Fruit fly (Drosophila melanogaster) whole organism, embryonic: ENCODE results near the gene CCDC53.

Experiments used
- Aef1 ChIP-seq: fragments of 200-800 bp; sonication (Bioruptor generic); IDR thresholded peaks from 3 replicates; pipeline ENCODE4 v1.3.6; 2022; ENCODE audit warnings: missing biosample characterization, missing genetic modification characterization
- Bdp1 ChIP-seq: fragments of 200-800 bp; sonication (Bioruptor generic); optimal IDR thresholded peaks from 3 replicates; lab custom pipeline; 2016; ENCODE audit warnings: missing biosample characterization, missing genetic modification characterization
- BtbVII ChIP-seq: fragments of 200-800 bp; sonication (Bioruptor generic); optimal IDR thresholded peaks from 3 replicates; lab custom pipeline; 2017; ENCODE audit warnings: missing biosample characterization, mild to moderate bottlenecking, missing genetic modification characterization
- CG10209 ChIP-seq: fragments of 200-800 bp; sonication (Bioruptor generic); optimal IDR thresholded peaks from 3 replicates; lab custom pipeline; 2017; ENCODE audit warnings: missing biosample characterization, mild to moderate bottlenecking, missing genetic modification characterization, missing genetic modification reagents
- CG10979 ChIP-seq: fragments of 200-800 bp; sonication (Bioruptor generic); optimal IDR thresholded peaks from 2 replicates; lab custom pipeline; 2018; ENCODE audit warnings: missing biosample characterization, mild to moderate bottlenecking, missing genetic modification characterization, moderate library complexity
- CG12942 ChIP-seq: fragments of 200-800 bp; sonication (Bioruptor generic); optimal IDR thresholded peaks from 3 replicates; lab custom pipeline; 2016; ENCODE audit warnings: missing biosample characterization, missing genetic modification characterization
- CG1529 ChIP-seq: fragments of 200-800 bp; sonication (Bioruptor generic); optimal IDR thresholded peaks from 3 replicates; lab custom pipeline; 2018; ENCODE audit warnings: missing biosample characterization, missing genetic modification characterization
- CG17829 ChIP-seq: fragments of 200-800 bp; optimal IDR thresholded peaks from 2 replicates; lab custom pipeline; 2019; ENCODE audit warnings: missing biosample characterization, mild to moderate bottlenecking, missing genetic modification characterization, moderate library complexity
- CG18262 ChIP-seq: fragments of 200-800 bp; optimal IDR thresholded peaks from 3 replicates; lab custom pipeline; 2019; ENCODE audit warnings: missing biosample characterization, mild to moderate bottlenecking, missing genetic modification characterization, moderate library complexity
- CG2116 ChIP-seq: fragments of 200-800 bp; sonication (Bioruptor generic); optimal IDR thresholded peaks from 3 replicates; lab custom pipeline; 2018; ENCODE audit warnings: missing biosample characterization, mild to moderate bottlenecking, missing genetic modification characterization
- CG2678 ChIP-seq: fragments of 200-800 bp; sonication (Bioruptor generic); optimal IDR thresholded peaks from 3 replicates; lab custom pipeline; 2019; ENCODE audit warnings: missing biosample characterization, mild to moderate bottlenecking, missing genetic modification characterization, moderate library complexity
- CG32772 ChIP-seq: fragments of 200-800 bp; sonication (Bioruptor generic); IDR thresholded peaks from 2 replicates; pipeline ENCODE4 v1.3.6; 2022; ENCODE audit warnings: missing biosample characterization, missing genetic modification characterization
- CG3281 ChIP-seq: fragments of 200-800 bp; sonication (Bioruptor generic); optimal IDR thresholded peaks from 3 replicates; lab custom pipeline; 2017; ENCODE audit warnings: missing biosample characterization, mild to moderate bottlenecking, missing genetic modification characterization
- CG6175 ChIP-seq: fragments of 200-800 bp; sonication (Bioruptor generic); IDR thresholded peaks from 3 replicates; pipeline ENCODE4 v1.3.6; 2022; ENCODE audit warnings: missing biosample characterization, missing genetic modification characterization
- CG6272 ChIP-seq: fragments of 200-800 bp; sonication (Bioruptor generic); IDR thresholded peaks from 2 replicates; pipeline ENCODE4 v1.3.6; 2022; ENCODE audit warnings: missing biosample characterization, missing genetic modification characterization
- CG7839 ChIP-seq: fragments of 200-800 bp; sonication (Bioruptor generic); optimal IDR thresholded peaks from 3 replicates; lab custom pipeline; 2018; ENCODE audit warnings: missing biosample characterization, mild to moderate bottlenecking, missing genetic modification characterization, moderate library complexity
- CG8388 ChIP-seq: fragments of 200-800 bp; sonication (Bioruptor generic); optimal IDR thresholded peaks from 2 replicates; lab custom pipeline; 2019; ENCODE audit warnings: missing biosample characterization, mild to moderate bottlenecking, missing genetic modification characterization, moderate library complexity
- CG8944 ChIP-seq: fragments of 200-800 bp; sonication (Bioruptor generic); optimal IDR thresholded peaks from 3 replicates; lab custom pipeline; 2016; ENCODE audit warnings: missing biosample characterization, missing genetic modification characterization
- CG9797 ChIP-seq: fragments of 200-800 bp; sonication (Bioruptor generic); optimal IDR thresholded peaks from 3 replicates; lab custom pipeline; 2018; ENCODE audit warnings: missing biosample characterization, mild to moderate bottlenecking, missing genetic modification characterization
- CHES-1-like ChIP-seq: fragments of 200-800 bp; sonication (Bioruptor generic); optimal IDR thresholded peaks from 2 replicates; lab custom pipeline; 2016; ENCODE audit warnings: missing biosample characterization, missing genetic modification characterization
- Dek ChIP-seq: fragments of 200-800 bp; sonication (Bioruptor generic); optimal IDR thresholded peaks from 3 replicates; lab custom pipeline; 2019; ENCODE audit warnings: missing biosample characterization, mild to moderate bottlenecking, missing genetic modification characterization, moderate library complexity
- HLH54F ChIP-seq: fragments of 200-800 bp; sonication (Bioruptor generic); optimal IDR thresholded peaks from 3 replicates; lab custom pipeline; 2016; ENCODE audit warnings: missing biosample characterization, missing genetic modification characterization
- NC2α ChIP-seq: fragments of 200-800 bp; sonication (Bioruptor generic); optimal IDR thresholded peaks from 2 replicates; lab custom pipeline; 2016; ENCODE audit warnings: missing biosample characterization, missing genetic modification characterization
- Rx ChIP-seq: fragments of 200-800 bp; sonication (Bioruptor generic); IDR thresholded peaks from 2 replicates; pipeline ENCODE4 v1.3.6; 2022; ENCODE audit warnings: missing biosample characterization, missing genetic modification characterization
- Spps ChIP-seq: fragments of 200-800 bp; sonication (Bioruptor generic); optimal IDR thresholded peaks from 2 replicates; lab custom pipeline; 2018; ENCODE audit warnings: missing biosample characterization, mild to moderate bottlenecking, missing genetic modification characterization
- Stat92E ChIP-seq, 3 experiments: fragments of >200 bp in 2 of 3; fragments of 200-800 bp in 1 of 3; sonication (Bioruptor generic) in 1 of 3; optimal IDR thresholded peaks; 2 replicates each; lab custom pipeline; 2017 to 2019; ENCODE audit warnings: missing biosample characterization in 3 of 3, missing genetic modification characterization in 3 of 3, mild to moderate bottlenecking in 1 of 3, moderate library complexity in 1 of 3
- cas ChIP-seq: fragments of 200-800 bp; sonication (Bioruptor generic); IDR thresholded peaks from 2 replicates; pipeline ENCODE4 v1.3.6; 2022; ENCODE audit warnings: missing biosample characterization, missing genetic modification characterization
- caup ChIP-seq: fragments of 200-800 bp; sonication (Bioruptor generic); optimal IDR thresholded peaks from 3 replicates; lab custom pipeline; 2017; ENCODE audit warnings: missing biosample characterization, mild to moderate bottlenecking, missing genetic modification characterization, moderate library complexity; ENCODE audit not compliant: severe bottlenecking
- chn ChIP-seq: fragments of 200-800 bp; sonication (Bioruptor generic); optimal IDR thresholded peaks from 2 replicates; lab custom pipeline; 2016; ENCODE audit warnings: missing biosample characterization, missing genetic modification characterization
- dimm ChIP-seq: fragments of 200-800 bp; sonication (Bioruptor generic); IDR thresholded peaks from 2 replicates; pipeline ENCODE4 v1.3.6; 2022; ENCODE audit warnings: missing biosample characterization, missing genetic modification characterization
- eve ChIP-seq, 2 experiments: fragments of >200 bp; optimal IDR thresholded peaks; 2 replicates each; lab custom pipeline; 2017; ENCODE audit warnings: missing biosample characterization in 2 of 2, missing genetic modification characterization in 2 of 2
- hb ChIP-seq: fragments of 200-800 bp; sonication (Bioruptor generic); IDR thresholded peaks from 3 replicates; pipeline ENCODE4 v1.3.6; 2022; ENCODE audit warnings: missing biosample characterization, missing genetic modification characterization; ENCODE audit not compliant: partially characterized antibody
- her ChIP-seq: fragments of 200-800 bp; sonication (Bioruptor generic); optimal IDR thresholded peaks from 2 replicates; lab custom pipeline; 2016; ENCODE audit warnings: missing biosample characterization, missing genetic modification characterization
- jigr1 ChIP-seq: fragments of 200-800 bp; sonication (Bioruptor generic); IDR thresholded peaks from 3 replicates; pipeline ENCODE4 v1.3.6; 2022; ENCODE audit warnings: missing biosample characterization, missing genetic modification characterization
- klu ChIP-seq: fragments of 200-800 bp; sonication (Bioruptor generic); IDR thresholded peaks from 2 replicates; pipeline ENCODE4 v1.3.6; 2022; ENCODE audit warnings: missing biosample characterization, missing genetic modification characterization
- knrl ChIP-seq: fragments of 200-800 bp; sonication (Bioruptor generic); IDR thresholded peaks from 3 replicates; pipeline ENCODE4 v1.3.6; 2022; ENCODE audit warnings: missing biosample characterization, missing genetic modification characterization; ENCODE audit not compliant: partially characterized antibody
- nau ChIP-seq: fragments of 200-800 bp; sonication (Bioruptor generic); optimal IDR thresholded peaks from 3 replicates; lab custom pipeline; 2017; ENCODE audit warnings: missing biosample characterization, mild to moderate bottlenecking, missing genetic modification characterization, missing genetic modification reagents
- nerfin-1 ChIP-seq: fragments of 200-800 bp; sonication (Bioruptor generic); optimal IDR thresholded peaks from 3 replicates; lab custom pipeline; 2019; ENCODE audit warnings: missing biosample characterization, mild to moderate bottlenecking, missing genetic modification characterization, moderate library complexity
- peb ChIP-seq: fragments of 200-800 bp; sonication (Bioruptor generic); IDR thresholded peaks from 2 replicates; pipeline ENCODE4 v1.3.6; 2022; ENCODE audit warnings: missing biosample characterization, missing genetic modification characterization
- pfk ChIP-seq: fragments of 200-800 bp; sonication (Bioruptor generic); optimal IDR thresholded peaks from 2 replicates; lab custom pipeline; 2018; ENCODE audit warnings: missing biosample characterization, mild to moderate bottlenecking, missing genetic modification characterization, moderate library complexity
- pita ChIP-seq: fragments of 200-800 bp; sonication (Bioruptor generic); optimal IDR thresholded peaks from 2 replicates; lab custom pipeline; 2017; ENCODE audit warnings: missing biosample characterization, mild to moderate bottlenecking, missing genetic modification characterization
- prd ChIP-seq, 3 experiments: fragments of >200 bp in 2 of 3; fragments of 200-800 bp in 1 of 3; sonication (Bioruptor generic) in 1 of 3; optimal IDR thresholded peaks in 2 of 3; IDR thresholded peaks in 1 of 3; 2 replicates in 2 of 3; 3 replicates in 1 of 3; pipeline versions ENCODE4 v1.3.6 to Lab custom; 2017 to 2022; ENCODE audit warnings: missing biosample characterization in 1 of 3, missing genetic modification characterization in 1 of 3
- row ChIP-seq: fragments of 200-800 bp; sonication (Bioruptor generic); IDR thresholded peaks from 3 replicates; pipeline ENCODE4 v1.3.6; 2022; ENCODE audit warnings: missing biosample characterization, missing genetic modification characterization
- run ChIP-seq: fragments of 200-800 bp; sonication (Bioruptor generic); optimal IDR thresholded peaks from 3 replicates; lab custom pipeline; 2018; ENCODE audit warnings: missing biosample characterization, mild to moderate bottlenecking, missing genetic modification characterization
- sc ChIP-seq, 3 experiments: fragments of >200 bp in 2 of 3; fragments of 200-800 bp in 1 of 3; sonication (Bioruptor generic) in 1 of 3; optimal IDR thresholded peaks; 2 replicates in 2 of 3; 3 replicates in 1 of 3; lab custom pipeline; 2017; ENCODE audit warnings: mild to moderate bottlenecking in 1 of 3, missing biosample characterization in 1 of 3, missing genetic modification characterization in 1 of 3, missing genetic modification reagents in 1 of 3
- sens ChIP-seq: fragments of 200-800 bp; sonication (Bioruptor generic); peaks from one replicate; lab custom pipeline; 2016; ENCODE audit warnings: missing biosample characterization, missing genetic modification characterization
- sna ChIP-seq: fragments of 200-800 bp; sonication (Bioruptor generic); IDR thresholded peaks from 2 replicates; pipeline ENCODE4 v1.3.6; 2022; ENCODE audit warnings: missing biosample characterization, missing genetic modification characterization; ENCODE audit not compliant: partially characterized antibody

The CCDC53 gene

dm6 chr2L:7993984-7994854 is 46.7 kb upstream of the CCDC53 start, which contains the start of gene pes (continued):
- TF ChIP-seq CG8944 (GFP tag; lab: Kevin White, UChicago): peak; percentile 3
- peak; percentile 72; the same call in 1 of the 3 replicates for TF ChIP-seq jigr1 (GFP tag; lab: Robert Waterston, UW)
- no peak for TF ChIP-seq run (tag; lab: Kevin White, UChicago)
- TF ChIP-seq Spps (tag; lab: Kevin White, UChicago): peak; percentile 74
- TF ChIP-seq klu (GFP tag; lab: Robert Waterston, UW): no peak
- peak; percentile 79 for TF ChIP-seq cas (GFP tag; lab: Robert Waterston, UW)
- peak; percentile 96 for TF ChIP-seq CG7839 (tag; lab: Kevin White, UChicago)
- TF ChIP-seq CHES-1-like (GFP tag; lab: Kevin White, UChicago): no peak
- TF ChIP-seq nau (GFP tag; lab: Kevin White, UChicago): peak; percentile 92
- peak; percentile 86 for TF ChIP-seq CG17829 (tag; lab: Kevin White, UChicago)
- peak; percentile 28; the same call in 1 of the 3 replicates for TF ChIP-seq knrl
- TF ChIP-seq CG6175 (GFP tag; lab: Robert Waterston, UW): peak; percentile 91
- TF ChIP-seq CG8388 (GFP tag; lab: Kevin White, UChicago): no peak
- TF ChIP-seq CG32772: peak; percentile 92
- TF ChIP-seq caup: peak; percentile 92
- TF ChIP-seq CG18262 (tag; lab: Kevin White, UChicago): peak; percentile 88
- TF ChIP-seq CG1529: peak; percentile 29
- TF ChIP-seq Bdp1 (GFP tag; lab: Kevin White, UChicago): no peak
- TF ChIP-seq BtbVII (GFP tag; lab: Kevin White, UChicago): peak; percentile 96
- TF ChIP-seq CG9797 (GFP tag; lab: Kevin White, UChicago): peak; percentile 62
- TF ChIP-seq sens (GFP tag; lab: Kevin White, UChicago): peak; percentile 80
- TF ChIP-seq pita (GFP tag; lab: Kevin White, UChicago): no peak
- peak; percentile 92 for TF ChIP-seq Aef1
- TF ChIP-seq CG10979 (tag; lab: Kevin White, UChicago): peak; percentile 91
- TF ChIP-seq pfk (GFP tag; lab: Kevin White, UChicago): peak; percentile 17
- TF ChIP-seq eve (GFP tag; optimal IDR thresholded peaks at IDR 0.05; lab: Kevin White, UChicago): peak in 1 of 2 experiments; percentile 95
- TF ChIP-seq CG3281 (GFP tag; lab: Kevin White, UChicago): peak; percentile 96
- TF ChIP-seq CG2678: peak; percentile 97
- peak; percentile 53 for TF ChIP-seq chn
- TF ChIP-seq CG10209 (GFP tag; lab: Kevin White, UChicago): peak; percentile 75
- peak; percentile 62 for TF ChIP-seq CG12942
- TF ChIP-seq hb (GFP tag; lab: Robert Waterston, UW): no peak
- TF ChIP-seq CG2116 (GFP tag; lab: Kevin White, UChicago): peak; percentile 72
- no peak for TF ChIP-seq Dek (tag; lab: Kevin White, UChicago)
- peak; percentile 89 for TF ChIP-seq peb (GFP tag; lab: Robert Waterston, UW)
- peak; percentile 91 for TF ChIP-seq row (GFP tag; lab: Robert Waterston, UW)
- TF ChIP-seq nerfin-1 (tag; lab: Kevin White, UChicago): peak; percentile 90
- no peak for TF ChIP-seq sc (optimal IDR thresholded peaks at IDR 0.05; lab: Kevin White, UChicago)
- no peak for TF ChIP-seq sc (GFP tag; optimal IDR thresholded peaks at IDR 0.05; lab: Kevin White, UChicago)
- no peak for TF ChIP-seq prd (optimal IDR thresholded peaks at IDR 0.05; lab: Kevin White, UChicago)
- TF ChIP-seq prd (GFP tag; IDR thresholded peaks at IDR 0.05; lab: Robert Waterston, UW): peak; percentile 97
- peak; percentile 71; the same call in 1 of the 2 replicates for TF ChIP-seq dimm (GFP tag; lab: Robert Waterston, UW)
- peak; percentile 39 for TF ChIP-seq NC2α (GFP tag; lab: Kevin White, UChicago)
- TF ChIP-seq her (GFP tag; lab: Kevin White, UChicago): peak; percentile 72
- TF ChIP-seq Rx (GFP tag; lab: Robert Waterston, UW): peak; percentile 91
- TF ChIP-seq sna: no peak
- peak; percentile 87 for TF ChIP-seq CG6272 (GFP tag; lab: Robert Waterston, UW)
- peak; percentile 78 for TF ChIP-seq HLH54F
- TF ChIP-seq Stat92E (GFP tag; optimal IDR thresholded peaks at IDR 0.05; lab: Kevin White, UChicago): peak in 1 of 3 experiments; percentile 95
